Fruit fly (Drosophila melanogaster) whole organism, embryonic: ENCODE results near the gene Ctns.

ENCODE experiments used
- Ada2b ChIP-seq: fragments of 200-800 bp; sonication (Bioruptor generic); IDR thresholded peaks from 2 replicates; pipeline ENCODE4 v1.3.6; 2022; ENCODE audit warnings: missing biosample characterization, missing genetic modification characterization
- Asciz ChIP-seq: fragments of 200-800 bp; sonication (Bioruptor generic); optimal IDR thresholded peaks from 2 replicates; lab custom pipeline; 2017; ENCODE audit warnings: missing biosample characterization, mild to moderate bottlenecking, missing genetic modification characterization, missing genetic modification reagents
- Atf6 ChIP-seq: fragments of 200-800 bp; sonication (Bioruptor generic); IDR thresholded peaks from 2 replicates; pipeline ENCODE4 v1.3.6; 2022; ENCODE audit warnings: missing biosample characterization, missing genetic modification characterization
- BtbVII ChIP-seq: fragments of 200-800 bp; sonication (Bioruptor generic); optimal IDR thresholded peaks from 3 replicates; lab custom pipeline; 2017; ENCODE audit warnings: missing biosample characterization, mild to moderate bottlenecking, missing genetic modification characterization
- CG10147 ChIP-seq: fragments of 200-800 bp; sonication (Bioruptor generic); optimal IDR thresholded peaks from 2 replicates; lab custom pipeline; 2019; ENCODE audit warnings: missing biosample characterization, mild to moderate bottlenecking, missing genetic modification characterization, moderate library complexity
- CG10209 ChIP-seq: fragments of 200-800 bp; sonication (Bioruptor generic); optimal IDR thresholded peaks from 3 replicates; lab custom pipeline; 2017; ENCODE audit warnings: missing biosample characterization, mild to moderate bottlenecking, missing genetic modification characterization, missing genetic modification reagents
- CG13287 ChIP-seq: fragments of 200-800 bp; sonication (Bioruptor generic); IDR thresholded peaks from 2 replicates; pipeline ENCODE4 v1.3.6; 2022; ENCODE audit warnings: missing biosample characterization, missing genetic modification characterization; ENCODE audit not compliant: partially characterized antibody
- CG15073 ChIP-seq: fragments of 200-800 bp; sonication (Bioruptor generic); optimal IDR thresholded peaks from 2 replicates; lab custom pipeline; 2016; ENCODE audit warnings: missing biosample characterization, missing genetic modification characterization
- CG15269 ChIP-seq: fragments of 200-800 bp; sonication (Bioruptor generic); optimal IDR thresholded peaks from 2 replicates; lab custom pipeline; 2018; ENCODE audit warnings: missing biosample characterization, mild to moderate bottlenecking, missing genetic modification characterization, moderate library complexity
- CG1602 ChIP-seq: fragments of 200-800 bp; sonication (Bioruptor generic); optimal IDR thresholded peaks from 3 replicates; lab custom pipeline; 2016; ENCODE audit warnings: missing biosample characterization, missing genetic modification characterization
- CG18599 ChIP-seq: fragments of 200-800 bp; sonication (Bioruptor generic); optimal IDR thresholded peaks from 3 replicates; lab custom pipeline; 2017; ENCODE audit warnings: missing biosample characterization, missing genetic modification characterization, mild to moderate bottlenecking, moderate library complexity, missing genetic modification reagents
- CG18619 ChIP-seq: fragments of 200-800 bp; sonication (Bioruptor generic); optimal IDR thresholded peaks from 3 replicates; lab custom pipeline; 2017; ENCODE audit warnings: missing biosample characterization, mild to moderate bottlenecking, missing genetic modification characterization
- CG32772 ChIP-seq: fragments of 200-800 bp; sonication (Bioruptor generic); IDR thresholded peaks from 2 replicates; pipeline ENCODE4 v1.3.6; 2022; ENCODE audit warnings: missing biosample characterization, missing genetic modification characterization
- CG33557 ChIP-seq: fragments of 200-800 bp; sonication (Bioruptor generic); optimal IDR thresholded peaks from 2 replicates; lab custom pipeline; 2019; ENCODE audit warnings: missing biosample characterization, mild to moderate bottlenecking, missing genetic modification characterization, moderate library complexity
- CG4820 ChIP-seq: fragments of 200-800 bp; sonication (Bioruptor generic); optimal IDR thresholded peaks from 3 replicates; lab custom pipeline; 2016; ENCODE audit warnings: missing biosample characterization, missing genetic modification characterization
- CG5953 ChIP-seq: fragments of 200-800 bp; sonication (Bioruptor generic); IDR thresholded peaks from 2 replicates; pipeline ENCODE4 v1.3.6; 2022; ENCODE audit warnings: missing biosample characterization, missing genetic modification characterization
- CG6272 ChIP-seq: fragments of 200-800 bp; sonication (Bioruptor generic); IDR thresholded peaks from 2 replicates; pipeline ENCODE4 v1.3.6; 2022; ENCODE audit warnings: missing biosample characterization, missing genetic modification characterization
- CG7556 ChIP-seq: fragments of 200-800 bp; sonication (Bioruptor generic); optimal IDR thresholded peaks from 2 replicates; lab custom pipeline; 2017; ENCODE audit warnings: missing biosample characterization, mild to moderate bottlenecking, missing genetic modification characterization
- CG9797 ChIP-seq: fragments of 200-800 bp; sonication (Bioruptor generic); optimal IDR thresholded peaks from 3 replicates; lab custom pipeline; 2018; ENCODE audit warnings: missing biosample characterization, mild to moderate bottlenecking, missing genetic modification characterization
- CoRest ChIP-seq: fragments of 200-800 bp; sonication (Bioruptor generic); optimal IDR thresholded peaks from 3 replicates; lab custom pipeline; 2018; ENCODE audit warnings: missing biosample characterization, mild to moderate bottlenecking, missing genetic modification characterization, moderate library complexity
- Doc3 ChIP-seq: fragments of 200-800 bp; sonication (Bioruptor generic); IDR thresholded peaks from 3 replicates; pipeline ENCODE4 v1.3.6; 2022; ENCODE audit warnings: missing biosample characterization, missing genetic modification characterization; ENCODE audit not compliant: partially characterized antibody
- E2f1 ChIP-seq: fragments of 200-800 bp; sonication (Bioruptor generic); IDR thresholded peaks from 2 replicates; pipeline ENCODE4 v1.3.6; 2022; ENCODE audit warnings: missing biosample characterization, missing genetic modification characterization
- H2.0 ChIP-seq: fragments of 200-800 bp; sonication (Bioruptor generic); IDR thresholded peaks from 2 replicates; pipeline ENCODE4 v1.3.6; 2022; ENCODE audit warnings: missing biosample characterization, missing genetic modification characterization
- Hr39 ChIP-seq: fragments of >200 bp; optimal IDR thresholded peaks from 2 replicates; lab custom pipeline; 2017
- NfI ChIP-seq: fragments of 200-800 bp; sonication (Bioruptor generic); optimal IDR thresholded peaks from 3 replicates; lab custom pipeline; 2018; ENCODE audit warnings: missing biosample characterization, mild to moderate bottlenecking, missing genetic modification characterization, moderate library complexity
- Oli ChIP-seq: fragments of 200-800 bp; sonication (Bioruptor generic); optimal IDR thresholded peaks from 2 replicates; lab custom pipeline; 2018; ENCODE audit warnings: missing biosample characterization, mild to moderate bottlenecking, missing genetic modification characterization, moderate library complexity
- Optix ChIP-seq: fragments of 200-800 bp; sonication (Bioruptor generic); IDR thresholded peaks from 3 replicates; pipeline ENCODE4 v1.3.6; 2022; ENCODE audit warnings: missing biosample characterization, missing genetic modification characterization
- Ravus ChIP-seq: fragments of 200-800 bp; sonication (Bioruptor generic); IDR thresholded peaks from 2 replicates; pipeline ENCODE4 v1.3.6; 2022; ENCODE audit warnings: missing biosample characterization, missing genetic modification characterization
- abd-A ChIP-seq: fragments of 200-800 bp; sonication (Bioruptor generic); optimal IDR thresholded peaks from 3 replicates; lab custom pipeline; 2019; ENCODE audit warnings: missing biosample characterization, mild to moderate bottlenecking, missing genetic modification characterization, moderate library complexity
- ap ChIP-seq: fragments of 200-800 bp; sonication (Bioruptor generic); IDR thresholded peaks from 2 replicates; pipeline ENCODE4 v1.3.6; 2022; ENCODE audit warnings: missing biosample characterization, missing genetic modification characterization
- bab2 ChIP-seq: fragments of 200-800 bp; sonication (Bioruptor generic); optimal IDR thresholded peaks from 2 replicates; lab custom pipeline; 2016; ENCODE audit warnings: missing biosample characterization, missing genetic modification characterization
- bcd ChIP-seq: fragments of 200-800 bp; sonication (Bioruptor generic); optimal IDR thresholded peaks from 2 replicates; lab custom pipeline; 2017; ENCODE audit warnings: missing biosample characterization, mild to moderate bottlenecking, missing genetic modification characterization
- br ChIP-seq: fragments of >200 bp; optimal IDR thresholded peaks from 2 replicates; lab custom pipeline; 2017
- cg ChIP-seq: fragments of 200-800 bp; sonication (Bioruptor generic); optimal IDR thresholded peaks from 3 replicates; lab custom pipeline; 2019; ENCODE audit warnings: missing biosample characterization, mild to moderate bottlenecking, missing genetic modification characterization, moderate library complexity
- cwo ChIP-seq: fragments of 200-800 bp; sonication (Bioruptor generic); optimal IDR thresholded peaks from 3 replicates; lab custom pipeline; 2017; ENCODE audit warnings: missing biosample characterization, missing genetic modification characterization, mild to moderate bottlenecking, moderate library complexity, missing genetic modification reagents
- dmrt99B ChIP-seq: fragments of 200-800 bp; sonication (Bioruptor generic); optimal IDR thresholded peaks from 2 replicates; lab custom pipeline; 2018; ENCODE audit warnings: missing biosample characterization, mild to moderate bottlenecking, missing genetic modification characterization, moderate library complexity
- dpn ChIP-seq, 2 experiments: fragments of 200-800 bp; sonication (Bioruptor generic); optimal IDR thresholded peaks; 3 replicates each; lab custom pipeline; 2016; ENCODE audit warnings: missing biosample characterization in 2 of 2, missing genetic modification characterization in 2 of 2
- ewg ChIP-seq: fragments of 200-800 bp; sonication (Bioruptor generic); optimal IDR thresholded peaks from 3 replicates; lab custom pipeline; 2017; ENCODE audit warnings: mild to moderate bottlenecking, missing biosample characterization, missing genetic modification reagents, missing genetic modification characterization
- fd96Cb ChIP-seq: fragments of 200-800 bp; sonication (Bioruptor generic); optimal IDR thresholded peaks from 2 replicates; lab custom pipeline; 2018; ENCODE audit warnings: missing biosample characterization, mild to moderate bottlenecking, missing genetic modification characterization, moderate library complexity
- gem ChIP-seq: fragments of 200-800 bp; sonication (Bioruptor generic); optimal IDR thresholded peaks from 2 replicates; lab custom pipeline; 2019; ENCODE audit warnings: missing biosample characterization, mild to moderate bottlenecking, missing genetic modification characterization, moderate library complexity
- ind ChIP-seq: fragments of 200-800 bp; sonication (Bioruptor generic); optimal IDR thresholded peaks from 3 replicates; lab custom pipeline; 2016; ENCODE audit warnings: missing biosample characterization, missing genetic modification characterization
- lab ChIP-seq: fragments of 200-800 bp; sonication (Bioruptor generic); optimal IDR thresholded peaks from 3 replicates; lab custom pipeline; 2017; ENCODE audit warnings: missing biosample characterization, missing genetic modification characterization, mild to moderate bottlenecking, moderate library complexity, missing genetic modification reagents
- lmd ChIP-seq: fragments of 200-800 bp; sonication (Bioruptor generic); IDR thresholded peaks from 2 replicates; pipeline ENCODE4 v1.3.6; 2022; ENCODE audit warnings: missing biosample characterization, missing genetic modification characterization
- oc ChIP-seq: fragments of 200-800 bp; sonication (Bioruptor generic); optimal IDR thresholded peaks from 2 replicates; lab custom pipeline; 2018; ENCODE audit warnings: missing biosample characterization, mild to moderate bottlenecking, missing genetic modification characterization, moderate library complexity
- pan ChIP-seq, 4 experiments: fragments of >200 bp in 3 of 4; fragments of 200-800 bp in 1 of 4; sonication (Bioruptor generic) in 1 of 4; optimal IDR thresholded peaks in 3 of 4; IDR thresholded peaks in 1 of 4; 2 replicates each; pipeline versions ENCODE4 v1.3.6 to Lab custom; 2017 to 2022; ENCODE audit warnings: missing biosample characterization in 2 of 4, missing genetic modification characterization in 2 of 4, mixed read lengths in 1 of 4
- phol ChIP-seq: fragments of 200-800 bp; sonication (Bioruptor generic); optimal IDR thresholded peaks from 3 replicates; lab custom pipeline; 2018; ENCODE audit warnings: missing biosample characterization, mild to moderate bottlenecking, missing genetic modification characterization, moderate library complexity
- salm ChIP-seq: fragments of 200-800 bp; sonication (Bioruptor generic); optimal IDR thresholded peaks from 2 replicates; lab custom pipeline; 2018; ENCODE audit warnings: missing biosample characterization, mild to moderate bottlenecking, missing genetic modification characterization
- tgo ChIP-seq: fragments of 200-800 bp; sonication (Bioruptor generic); IDR thresholded peaks from 3 replicates; pipeline ENCODE4 v1.3.6; 2022; ENCODE audit warnings: missing biosample characterization, missing genetic modification characterization
- wor ChIP-seq: fragments of 200-800 bp; sonication (Bioruptor generic); IDR thresholded peaks from 2 replicates; pipeline ENCODE4 v1.3.6; 2022; ENCODE audit warnings: missing biosample characterization, missing genetic modification characterization

Ctns gene

DNA sequence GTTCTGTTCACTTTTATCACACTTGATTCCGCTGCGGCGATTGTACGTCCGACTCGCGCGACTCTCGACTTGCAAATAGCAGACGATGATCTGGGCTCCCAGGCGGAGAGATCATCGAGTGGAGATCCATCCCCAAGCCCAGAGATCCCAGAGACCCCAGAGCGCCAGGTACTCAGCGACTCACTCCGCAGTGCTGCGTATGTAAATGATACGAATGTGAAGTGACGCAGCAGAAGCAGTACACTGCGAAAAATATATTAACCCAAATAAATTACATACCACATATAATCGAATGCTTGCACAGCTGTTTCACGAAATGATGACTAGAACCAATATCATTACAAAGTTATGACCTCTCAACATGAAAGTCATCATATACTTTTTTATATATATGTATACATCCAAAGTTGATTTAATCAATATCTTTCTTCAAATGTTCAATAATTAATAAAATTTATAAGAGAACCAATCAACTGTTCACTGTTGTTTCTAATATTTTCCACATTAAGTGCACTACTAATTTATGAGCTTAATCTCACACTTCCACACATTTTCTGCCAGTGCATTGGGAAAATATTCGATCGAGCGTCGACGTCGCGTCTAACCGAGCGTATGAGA, 8.6 kb upstream of the Ctns start, which contains the start of gene CG17111 (continued):
- peak; percentile 17; the same call in 1 of the 3 replicates for TF ChIP-seq tgo (GFP tag; lab: Robert Waterston, UW)
- peak; percentile 63 for TF ChIP-seq CoRest (tag; lab: Kevin White, UChicago)
- TF ChIP-seq CG7556 (GFP tag; lab: Kevin White, UChicago), result peak; percentile 66
- TF ChIP-seq bcd (GFP tag; lab: Kevin White, UChicago), result peak; percentile 39
- TF ChIP-seq dpn (GFP tag; optimal IDR thresholded peaks at IDR 0.05; lab: Kevin White, UChicago), result peak in 1 of 2 experiments; percentile 53
- TF ChIP-seq CG1602 (GFP tag; lab: Kevin White, UChicago), result peak; percentile 28
- TF ChIP-seq E2f1 (GFP tag; lab: Robert Waterston, UW), result no peak
- TF ChIP-seq CG10209 (GFP tag; lab: Kevin White, UChicago), result peak; percentile 36
- no peak for TF ChIP-seq CG5953 (GFP tag; lab: Robert Waterston, UW)
- no peak for TF ChIP-seq CG15073
- no peak for TF ChIP-seq CG6272 (GFP tag; lab: Robert Waterston, UW)
- TF ChIP-seq gem (tag; lab: Kevin White, UChicago), result peak; percentile 72
- peak; percentile 35 for TF ChIP-seq CG18619 (GFP tag; lab: Kevin White, UChicago)
- no peak for TF ChIP-seq pan (optimal IDR thresholded peaks at IDR 0.05; lab: Kevin White, UChicago)
- TF ChIP-seq pan (GFP tag; optimal IDR thresholded peaks at IDR 0.05 in 1 of 2, IDR thresholded peaks at IDR 0.05 in 1 of 2), result peak in 1 of 2 experiments; percentile 30
- peak; percentile 47 for TF ChIP-seq ind (GFP tag; lab: Kevin White, UChicago)
- no peak for TF ChIP-seq abd-A (tag; lab: Kevin White, UChicago)
- TF ChIP-seq bab2, result peak; percentile 5
- peak; percentile 37 for TF ChIP-seq CG10147 (GFP tag; lab: Kevin White, UChicago)
- TF ChIP-seq br (lab: Kevin White, UChicago), result no peak
- no peak for TF ChIP-seq H2.0 (GFP tag; lab: Robert Waterston, UW)
- peak; percentile 45 for TF ChIP-seq lab (GFP tag; lab: Kevin White, UChicago)
- TF ChIP-seq Doc3 (GFP tag; lab: Robert Waterston, UW), result no peak
- peak; percentile 24 for TF ChIP-seq cwo (GFP tag; lab: Kevin White, UChicago)
- no peak for TF ChIP-seq cg (GFP tag; lab: Kevin White, UChicago)
- no peak for TF ChIP-seq Asciz
- peak; percentile 65 for TF ChIP-seq dmrt99B (tag; lab: Kevin White, UChicago)
- peak; percentile 60 for TF ChIP-seq phol (tag; lab: Kevin White, UChicago)
- TF ChIP-seq Ravus (GFP tag; lab: Robert Waterston, UW), result no peak
- TF ChIP-seq Ada2b (GFP tag; lab: Robert Waterston, UW), result 0 out of 2 replicates have a peak, but pooled peaks have one; percentile 18
- TF ChIP-seq CG18599 (GFP tag; lab: Kevin White, UChicago), result peak; percentile 46
- peak; percentile 9 for TF ChIP-seq ewg (GFP tag; lab: Kevin White, UChicago)
- no peak for TF ChIP-seq Hr39 (lab: Kevin White, UChicago)
- TF ChIP-seq Optix, result no peak
- peak; percentile 37 for TF ChIP-seq fd96Cb (tag; lab: Kevin White, UChicago)
- TF ChIP-seq CG4820 (GFP tag; lab: Kevin White, UChicago), result peak; percentile 44
- TF ChIP-seq lmd (GFP tag; lab: Robert Waterston, UW), result peak; percentile 66
- TF ChIP-seq CG15269 (tag; lab: Kevin White, UChicago), result peak; percentile 52
- TF ChIP-seq BtbVII (GFP tag; lab: Kevin White, UChicago), result no peak
- 0 out of 2 replicates have a peak, but pooled peaks have one; percentile 13 for TF ChIP-seq wor (GFP tag; lab: Robert Waterston, UW)
- peak; percentile 62 for TF ChIP-seq Oli
- TF ChIP-seq salm (tag; lab: Kevin White, UChicago), result no peak
- TF ChIP-seq CG13287 (GFP tag; lab: Robert Waterston, UW), result no peak
- TF ChIP-seq CG9797 (GFP tag; lab: Kevin White, UChicago), result no peak
- no peak for TF ChIP-seq oc (tag; lab: Kevin White, UChicago)
- no peak for TF ChIP-seq Atf6
- no peak for TF ChIP-seq ap (GFP tag; lab: Robert Waterston, UW)
- TF ChIP-seq CG32772 (GFP tag; lab: Robert Waterston, UW), result no peak
- no peak for TF ChIP-seq NfI (GFP tag; lab: Kevin White, UChicago)
- TF ChIP-seq CG33557 (GFP tag; lab: Kevin White, UChicago), result no peak
